Fruit fly (Drosophila melanogaster) whole organism, embryonic: ENCODE measurements around the gene Cyp313a3.

Source experiments
- C15 ChIP-seq: fragments of 200-800 bp; sonication (Bioruptor generic); IDR thresholded peaks from 3 replicates; pipeline ENCODE4 v1.3.6; 2022; ENCODE audit warnings: missing biosample characterization, missing genetic modification characterization
- CG12219 ChIP-seq: fragments of 200-800 bp; sonication (Bioruptor generic); optimal IDR thresholded peaks from 3 replicates; lab custom pipeline; 2018; ENCODE audit warnings: missing biosample characterization, mild to moderate bottlenecking, missing genetic modification characterization
- CG12236 ChIP-seq: fragments of 200-800 bp; sonication (Bioruptor generic); optimal IDR thresholded peaks from 2 replicates; lab custom pipeline; 2016; ENCODE audit warnings: missing biosample characterization, missing genetic modification characterization
- CG14050 ChIP-seq: fragments of 200-800 bp; sonication (Bioruptor generic); IDR thresholded peaks from 3 replicates; pipeline ENCODE4 v1.3.6; 2022; ENCODE audit warnings: missing biosample characterization, missing genetic modification characterization
- CG6272 ChIP-seq: fragments of 200-800 bp; sonication (Bioruptor generic); IDR thresholded peaks from 2 replicates; pipeline ENCODE4 v1.3.6; 2022; ENCODE audit warnings: missing biosample characterization, missing genetic modification characterization
- CG7271 ChIP-seq: fragments of 200-800 bp; sonication (Bioruptor generic); optimal IDR thresholded peaks from 2 replicates; lab custom pipeline; 2018; ENCODE audit warnings: missing biosample characterization, mild to moderate bottlenecking, missing genetic modification characterization, moderate library complexity
- Dad ChIP-seq: fragments of 200-800 bp; sonication (Bioruptor generic); optimal IDR thresholded peaks from 3 replicates; lab custom pipeline; 2016; ENCODE audit warnings: missing biosample characterization, missing genetic modification characterization
- HLH54F ChIP-seq: fragments of 200-800 bp; sonication (Bioruptor generic); optimal IDR thresholded peaks from 3 replicates; lab custom pipeline; 2016; ENCODE audit warnings: missing biosample characterization, missing genetic modification characterization
- NFAT ChIP-seq: fragments of 200-800 bp; sonication (Bioruptor generic); IDR thresholded peaks from 2 replicates; pipeline ENCODE4 v1.3.6; 2022; ENCODE audit warnings: missing biosample characterization, missing genetic modification characterization
- fru ChIP-seq: fragments of >200 bp; optimal IDR thresholded peaks from 2 replicates; lab custom pipeline; 2017
- hbn ChIP-seq: fragments of 200-800 bp; sonication (Bioruptor generic); IDR thresholded peaks from 2 replicates; pipeline ENCODE4 v1.3.6; 2022; ENCODE audit warnings: missing biosample characterization, missing genetic modification characterization; ENCODE audit not compliant: partially characterized antibody
- jing ChIP-seq: fragments of 200-800 bp; sonication (Bioruptor generic); optimal IDR thresholded peaks from 2 replicates; lab custom pipeline; 2018; ENCODE audit warnings: missing biosample characterization, mild to moderate bottlenecking, missing genetic modification characterization
- kah ChIP-seq: fragments of 200-800 bp; sonication (Bioruptor generic); optimal IDR thresholded peaks from 2 replicates; lab custom pipeline; 2018; ENCODE audit warnings: missing biosample characterization, mild to moderate bottlenecking, missing genetic modification characterization
- kni ChIP-seq: fragments of 200-800 bp; sonication (Bioruptor generic); optimal IDR thresholded peaks from 3 replicates; lab custom pipeline; 2017; ENCODE audit warnings: mild to moderate bottlenecking, missing biosample characterization, missing genetic modification reagents, missing genetic modification characterization
- slbo ChIP-seq: fragments of 200-800 bp; sonication (Bioruptor generic); IDR thresholded peaks from 2 replicates; pipeline ENCODE4 v1.3.6; 2022; ENCODE audit warnings: missing biosample characterization, missing genetic modification characterization
- sna ChIP-seq: fragments of 200-800 bp; sonication (Bioruptor generic); IDR thresholded peaks from 2 replicates; pipeline ENCODE4 v1.3.6; 2022; ENCODE audit warnings: missing biosample characterization, missing genetic modification characterization; ENCODE audit not compliant: partially characterized antibody
- tap ChIP-seq: fragments of 200-800 bp; optimal IDR thresholded peaks from 3 replicates; lab custom pipeline; 2019; ENCODE audit warnings: missing biosample characterization, mild to moderate bottlenecking, missing genetic modification characterization, moderate library complexity

Cyp313a3 gene

DNA sequence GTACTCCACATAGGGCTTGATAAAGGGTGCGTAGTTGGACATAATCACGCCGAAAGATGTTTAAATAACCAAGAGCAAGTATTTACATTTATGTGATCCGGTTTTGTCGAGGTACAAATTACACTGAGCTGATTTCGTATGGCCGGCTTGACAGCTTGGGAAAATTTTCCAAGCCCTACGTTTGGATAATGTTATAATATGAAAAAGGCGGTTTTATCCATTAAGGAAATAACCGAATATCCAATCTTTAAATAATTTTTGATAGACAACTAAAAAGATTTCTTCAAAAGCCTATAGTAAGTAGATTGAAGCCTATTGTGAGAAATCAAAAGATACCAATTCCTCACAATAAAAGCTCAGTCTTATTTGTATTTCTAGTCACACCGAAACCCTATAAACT is 44.2 kb downstream of the Cyp313a3 start, which contains the start of the genes eIF3d2 and CG43450:
Gene eIF3d2 (minus strand): TSS at position 101 of the 400 bp plus-strand sequence.
Gene CG43450 (plus strand): TSS at position 384 of the 400 bp plus-strand sequence.
- TF ChIP-seq sna (GFP tag; lab: Robert Waterston, UW), result no peak
- TF ChIP-seq kni, result no peak
- TF ChIP-seq NFAT, result no peak
- TF ChIP-seq tap (tag; lab: Kevin White, UChicago), result no peak
- no peak for TF ChIP-seq HLH54F
- no peak for TF ChIP-seq kah (GFP tag; lab: Kevin White, UChicago)
- TF ChIP-seq hbn, result no peak
- TF ChIP-seq jing, result no peak
- no peak for TF ChIP-seq CG12236 (GFP tag; lab: Kevin White, UChicago)
- no peak for TF ChIP-seq C15 (GFP tag; lab: Robert Waterston, UW)
- no peak for TF ChIP-seq CG14050 (GFP tag; lab: Robert Waterston, UW)
- no peak for TF ChIP-seq CG7271 (tag; lab: Kevin White, UChicago)
- no peak for TF ChIP-seq slbo
- TF ChIP-seq CG6272, result no peak
- no peak for TF ChIP-seq Dad (GFP tag; lab: Kevin White, UChicago)
- TF ChIP-seq fru, result no peak
- no peak for TF ChIP-seq CG12219 (GFP tag; lab: Kevin White, UChicago)
- TF ChIP-seq, all 482 proteins: peak for 0
